Worm (Caenorhabditis elegans) whole organism, young adult: ENCODE data around the gene C18D4.3.

Experiments
- Y67H2A.10 ChIP-seq: fragments of 200-800 bp; sonication (Bioruptor generic); conservative IDR thresholded peaks from 2 replicates; pipeline ENCODE4 v1.3.6; 2022; ENCODE audit warnings: missing genetic modification reagents, missing genetic modification characterization, missing compliant biosample characterization
- lin-35 ChIP-seq, 3 experiments: fragments of 150-350 bp in 2 of 3; sonication (generic microtip) in 1 of 3; optimal IDR thresholded peaks; 2 replicates each; lab custom pipeline; 2014 to 2018; ENCODE audit warnings: missing biosample characterization in 3 of 3, missing genetic modification characterization in 3 of 3, missing genetic modification reagents in 3 of 3
- lin-54 ChIP-seq: fragments of 200-800 bp; sonication (Bioruptor generic); optimal IDR thresholded peaks from 2 replicates; lab custom pipeline; 2018; ENCODE audit warnings: mild to moderate bottlenecking, missing genetic modification characterization, missing compliant biosample characterization
- nhr-90 ChIP-seq: sonication (generic microtip); optimal IDR thresholded peaks from 2 replicates; lab custom pipeline; 2016; ENCODE audit warnings: missing genotype, mild to moderate bottlenecking, missing genetic modification characterization, missing compliant biosample characterization

DNA sequence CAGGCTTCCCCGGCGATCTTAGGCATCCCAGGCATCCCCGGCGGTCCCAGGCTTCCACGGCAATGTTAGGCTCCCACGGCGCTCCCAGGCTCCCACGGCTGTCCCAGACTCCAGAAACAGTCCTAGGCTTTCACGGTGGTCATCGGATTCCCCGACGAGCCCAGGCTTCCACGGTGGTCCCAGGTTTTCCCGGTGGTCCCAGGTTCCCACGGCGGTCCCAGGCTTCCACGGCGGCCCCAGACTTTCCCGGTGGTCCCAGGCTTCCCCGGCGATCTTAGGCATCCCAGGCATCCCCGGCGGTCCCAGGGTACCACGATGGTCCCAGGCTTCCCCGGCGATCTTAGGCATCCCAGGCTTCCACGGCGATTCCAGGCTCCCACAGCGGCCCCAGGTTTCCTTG lies 16.0 kb upstream of the C18D4.3 start:
- TF ChIP-seq nhr-90 (tag; lab: Kevin White, UChicago) (no peak), lin-54 (GFP tag; lab: Kevin White, UChicago) (no peak), lin-35 (GFP tag; optimal IDR thresholded peaks at IDR 0.05; lab: Kevin White, UChicago) (no peak), Y67H2A.10 (no peak)
